Fruit fly (Drosophila melanogaster) whole organism, prepupa: ENCODE measurements around the gene Gr22a.

Experiments
- Blimp-1 ChIP-seq: fragments of 200-800 bp; sonication (Bioruptor generic); optimal IDR thresholded peaks from 3 replicates; lab custom pipeline; 2017; ENCODE audit warnings: missing biosample characterization, missing genetic modification characterization, mild to moderate bottlenecking, moderate library complexity, missing genetic modification reagents
- CG10669 ChIP-seq: fragments of 200-800 bp; sonication (Bioruptor generic); optimal IDR thresholded peaks from 3 replicates; lab custom pipeline; 2018; ENCODE audit warnings: missing biosample characterization, mild to moderate bottlenecking, missing genetic modification characterization, moderate library complexity
- CG11294 ChIP-seq: fragments of 200-800 bp; sonication (Bioruptor generic); IDR thresholded peaks from 2 replicates; pipeline ENCODE4 v1.3.6; 2022; ENCODE audit warnings: missing biosample characterization, missing genetic modification characterization
- CG11762 ChIP-seq: fragments of 200-800 bp; sonication (Bioruptor generic); optimal IDR thresholded peaks from 3 replicates; lab custom pipeline; 2016; ENCODE audit warnings: missing biosample characterization, missing genetic modification characterization; ENCODE audit not compliant: insufficient read depth
- CG11902 ChIP-seq: fragments of 200-800 bp; sonication (Bioruptor generic); optimal IDR thresholded peaks from 3 replicates; lab custom pipeline; 2016; ENCODE audit warnings: missing biosample characterization, missing genetic modification characterization
- CG15336 ChIP-seq: fragments of 200-800 bp; sonication (Bioruptor generic); IDR thresholded peaks from 2 replicates; pipeline ENCODE4 v1.3.6; 2022; ENCODE audit warnings: missing biosample characterization, missing genetic modification characterization
- CG1621 ChIP-seq: fragments of 200-800 bp; sonication (Bioruptor generic); optimal IDR thresholded peaks from 3 replicates; lab custom pipeline; 2018; ENCODE audit warnings: missing biosample characterization, mild to moderate bottlenecking, missing genetic modification characterization
- CG16779 ChIP-seq: fragments of 200-800 bp; sonication (Bioruptor generic); optimal IDR thresholded peaks from 3 replicates; lab custom pipeline; 2017; ENCODE audit warnings: missing biosample characterization, mild to moderate bottlenecking, missing genetic modification characterization
- CG3032 ChIP-seq: fragments of 200-800 bp; optimal IDR thresholded peaks from 2 replicates; lab custom pipeline; 2019; ENCODE audit warnings: missing biosample characterization, mild to moderate bottlenecking, missing genetic modification characterization, moderate library complexity
- CG31627 ChIP-seq: fragments of 200-800 bp; sonication (Bioruptor generic); optimal IDR thresholded peaks from 3 replicates; lab custom pipeline; 2016; ENCODE audit warnings: missing biosample characterization, missing genetic modification characterization
- CG34406 ChIP-seq: fragments of 200-800 bp; sonication (Bioruptor generic); optimal IDR thresholded peaks from 3 replicates; lab custom pipeline; 2016; ENCODE audit warnings: missing biosample characterization, missing genetic modification characterization
- CG3919 ChIP-seq: fragments of 200-800 bp; sonication (Bioruptor generic); optimal IDR thresholded peaks from 3 replicates; lab custom pipeline; 2016; ENCODE audit warnings: missing biosample characterization, missing genetic modification characterization
- CG4318 ChIP-seq: fragments of 200-800 bp; sonication (Bioruptor generic); optimal IDR thresholded peaks from 3 replicates; lab custom pipeline; 2017; ENCODE audit warnings: missing biosample characterization, mild to moderate bottlenecking, missing genetic modification characterization
- CG6163 ChIP-seq: fragments of 200-800 bp; sonication (Bioruptor generic); IDR thresholded peaks from 3 replicates; pipeline ENCODE4 v1.3.6; 2022; ENCODE audit warnings: missing biosample characterization, missing genetic modification characterization
- CG6276 ChIP-seq: fragments of 200-800 bp; sonication (Bioruptor generic); optimal IDR thresholded peaks from 2 replicates; lab custom pipeline; 2017; ENCODE audit warnings: missing biosample characterization, mild to moderate bottlenecking, missing genetic modification characterization
- CG6792 ChIP-seq: fragments of 200-800 bp; sonication (Bioruptor generic); optimal IDR thresholded peaks from 3 replicates; lab custom pipeline; 2016; ENCODE audit warnings: missing biosample characterization, missing genetic modification characterization
- CG6808 ChIP-seq: fragments of 200-800 bp; sonication (Bioruptor generic); optimal IDR thresholded peaks from 3 replicates; lab custom pipeline; 2017; ENCODE audit warnings: missing biosample characterization, missing genetic modification characterization, mild to moderate bottlenecking, moderate library complexity, missing genetic modification reagents
- CG7368 ChIP-seq: fragments of 200-800 bp; sonication (Bioruptor generic); optimal IDR thresholded peaks from 3 replicates; lab custom pipeline; 2016; ENCODE audit warnings: missing biosample characterization, missing genetic modification characterization
- CG8319 ChIP-seq: fragments of 200-800 bp; sonication (Bioruptor generic); optimal IDR thresholded peaks from 3 replicates; lab custom pipeline; 2016; ENCODE audit warnings: missing biosample characterization, missing genetic modification characterization
- CG9139 ChIP-seq: fragments of 200-800 bp; sonication (Bioruptor generic); optimal IDR thresholded peaks from 3 replicates; lab custom pipeline; 2017; ENCODE audit warnings: missing biosample characterization, mild to moderate bottlenecking, missing genetic modification characterization
- Eip78C ChIP-seq: fragments of 200-800 bp; sonication (Bioruptor generic); peaks from one replicate; lab custom pipeline; 2016; ENCODE audit warnings: missing biosample characterization, missing genetic modification characterization
- Ets21C ChIP-seq: fragments of 200-800 bp; sonication (Bioruptor generic); optimal IDR thresholded peaks from 3 replicates; lab custom pipeline; 2016; ENCODE audit warnings: missing biosample characterization, missing genetic modification characterization
- Ets96B ChIP-seq: fragments of 200-800 bp; optimal IDR thresholded peaks from 2 replicates; lab custom pipeline; 2019; ENCODE audit warnings: missing biosample characterization, mild to moderate bottlenecking, missing genetic modification characterization, moderate library complexity
- Hr39 ChIP-seq: fragments of 200-800 bp; sonication (Bioruptor generic); optimal IDR thresholded peaks from 2 replicates; lab custom pipeline; 2016; ENCODE audit warnings: missing biosample characterization, missing genetic modification characterization
- Hr4 ChIP-seq: fragments of 200-800 bp; sonication (Bioruptor generic); optimal IDR thresholded peaks from 3 replicates; lab custom pipeline; 2016; ENCODE audit warnings: missing biosample characterization, missing genetic modification characterization
- Smox ChIP-seq: fragments of 200-800 bp; sonication (Bioruptor generic); optimal IDR thresholded peaks from 3 replicates; lab custom pipeline; 2016; ENCODE audit warnings: missing biosample characterization, missing genetic modification characterization
- Sox102F ChIP-seq: fragments of 200-800 bp; sonication (Bioruptor generic); optimal IDR thresholded peaks from 2 replicates; lab custom pipeline; 2016; ENCODE audit warnings: missing biosample characterization, mild to moderate bottlenecking, missing genetic modification characterization
- Sox14 ChIP-seq: fragments of 200-800 bp; sonication (Bioruptor generic); optimal IDR thresholded peaks from 3 replicates; lab custom pipeline; 2016; ENCODE audit warnings: missing biosample characterization, missing genetic modification characterization
- Sox15 ChIP-seq: fragments of 200-800 bp; sonication (Bioruptor generic); optimal IDR thresholded peaks from 3 replicates; lab custom pipeline; 2016; ENCODE audit warnings: missing biosample characterization, missing genetic modification characterization
- achi ChIP-seq: fragments of 200-800 bp; sonication (Bioruptor generic); optimal IDR thresholded peaks from 3 replicates; lab custom pipeline; 2016; ENCODE audit warnings: missing biosample characterization, missing genetic modification characterization
- acj6 ChIP-seq: fragments of 200-800 bp; sonication (Bioruptor generic); optimal IDR thresholded peaks from 3 replicates; lab custom pipeline; 2016; ENCODE audit warnings: missing biosample characterization, missing genetic modification characterization
- cyc ChIP-seq: fragments of 200-800 bp; sonication (Bioruptor generic); optimal IDR thresholded peaks from 3 replicates; lab custom pipeline; 2016; ENCODE audit warnings: missing biosample characterization, missing genetic modification characterization
- dac ChIP-seq: fragments of 200-800 bp; sonication (Bioruptor generic); optimal IDR thresholded peaks from 2 replicates; lab custom pipeline; 2017; ENCODE audit warnings: missing biosample characterization, mild to moderate bottlenecking, missing genetic modification characterization
- eg ChIP-seq: fragments of 200-800 bp; sonication (Bioruptor generic); IDR thresholded peaks from 3 replicates; pipeline ENCODE4 v1.3.6; 2022; ENCODE audit warnings: missing biosample characterization, missing genetic modification characterization
- fd59A ChIP-seq: fragments of 200-800 bp; sonication (Bioruptor generic); optimal IDR thresholded peaks from 2 replicates; lab custom pipeline; 2017; ENCODE audit warnings: missing biosample characterization, mild to moderate bottlenecking, missing genetic modification characterization, missing genetic modification reagents
- fkh ChIP-seq: fragments of 200-800 bp; sonication (Bioruptor generic); optimal IDR thresholded peaks from 3 replicates; lab custom pipeline; 2017; ENCODE audit warnings: missing biosample characterization, mild to moderate bottlenecking, missing genetic modification characterization, moderate library complexity
- lz ChIP-seq: fragments of 200-800 bp; sonication (Bioruptor generic); optimal IDR thresholded peaks from 3 replicates; lab custom pipeline; 2016; ENCODE audit warnings: missing biosample characterization, missing genetic modification characterization
- net ChIP-seq: fragments of 200-800 bp; sonication (Bioruptor generic); optimal IDR thresholded peaks from 3 replicates; lab custom pipeline; 2016; ENCODE audit warnings: missing biosample characterization, missing genetic modification characterization
- pdm3 ChIP-seq: fragments of 200-800 bp; sonication (Bioruptor generic); optimal IDR thresholded peaks from 3 replicates; lab custom pipeline; 2016; ENCODE audit warnings: missing biosample characterization, missing genetic modification characterization
- salr ChIP-seq, 2 experiments: fragments of 200-800 bp; sonication (Bioruptor generic); optimal IDR thresholded peaks; 3 replicates each; lab custom pipeline; 2016 to 2018; ENCODE audit warnings: missing biosample characterization in 2 of 2, missing genetic modification characterization in 2 of 2, mild to moderate bottlenecking in 1 of 2
- ss ChIP-seq, 2 experiments: fragments of 200-800 bp; sonication (Bioruptor generic); optimal IDR thresholded peaks; 2 replicates in 1 of 2; 3 replicates in 1 of 2; lab custom pipeline; 2017 to 2018; ENCODE audit warnings: mild to moderate bottlenecking in 2 of 2, missing biosample characterization in 2 of 2, missing genetic modification characterization in 2 of 2, moderate library complexity in 1 of 2
- topi ChIP-seq: fragments of 200-800 bp; sonication (Bioruptor generic); optimal IDR thresholded peaks from 3 replicates; lab custom pipeline; 2016; ENCODE audit warnings: missing biosample characterization, missing genetic modification characterization
- vri ChIP-seq: fragments of 200-800 bp; sonication (Bioruptor generic); optimal IDR thresholded peaks from 3 replicates; lab custom pipeline; 2016; ENCODE audit warnings: missing biosample characterization, mild to moderate bottlenecking, missing genetic modification characterization

Gene Gr22a

DNA sequence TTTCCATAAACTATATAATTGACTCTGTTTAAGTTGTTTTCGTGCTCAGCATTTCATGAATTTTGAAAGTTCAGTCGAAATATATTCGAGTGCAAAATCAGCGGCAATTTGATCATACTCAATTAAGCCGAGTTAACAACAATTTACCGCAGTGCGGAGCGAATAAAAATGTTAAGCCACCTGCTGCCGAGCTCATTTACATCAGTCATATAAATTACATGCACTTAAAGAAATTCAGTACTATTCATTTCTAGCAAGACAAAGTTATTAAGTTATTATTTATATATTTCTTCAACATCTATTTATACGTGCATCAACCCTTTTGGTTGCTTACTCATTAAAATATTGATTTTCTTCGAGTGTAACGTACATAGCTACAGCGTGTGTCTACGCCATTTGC lies 37.7 kb upstream of the Gr22a start, which contains the start of gene c-cup:
c-cup (minus strand) TSS at position 101 of the 400 bp plus-strand sequence.
- TF ChIP-seq CG1621 (no peak), net (GFP tag; lab: Kevin White, UChicago) (no peak), Hr39 (no peak), Hr4 (GFP tag; lab: Kevin White, UChicago) (no peak), CG3919 (GFP tag; lab: Kevin White, UChicago) (no peak), CG8319 (GFP tag; lab: Kevin White, UChicago) (no peak), CG34406 (GFP tag; lab: Kevin White, UChicago) (no peak), CG6163 (GFP tag; lab: Robert Waterston, UW) (no peak), CG11902 (GFP tag; lab: Kevin White, UChicago) (no peak), Ets96B (tag; lab: Kevin White, UChicago) (no peak), vri (no peak), CG11762 (no peak), CG11294 (GFP tag; lab: Robert Waterston, UW) (no peak), fd59A (GFP tag; lab: Kevin White, UChicago) (no peak), Smox (GFP tag; lab: Kevin White, UChicago) (no peak), Ets21C (GFP tag; lab: Kevin White, UChicago) (no peak), CG4318 (GFP tag; lab: Kevin White, UChicago) (no peak), CG10669 (GFP tag; lab: Kevin White, UChicago) (no peak), CG15336 (no peak)

DNA sequence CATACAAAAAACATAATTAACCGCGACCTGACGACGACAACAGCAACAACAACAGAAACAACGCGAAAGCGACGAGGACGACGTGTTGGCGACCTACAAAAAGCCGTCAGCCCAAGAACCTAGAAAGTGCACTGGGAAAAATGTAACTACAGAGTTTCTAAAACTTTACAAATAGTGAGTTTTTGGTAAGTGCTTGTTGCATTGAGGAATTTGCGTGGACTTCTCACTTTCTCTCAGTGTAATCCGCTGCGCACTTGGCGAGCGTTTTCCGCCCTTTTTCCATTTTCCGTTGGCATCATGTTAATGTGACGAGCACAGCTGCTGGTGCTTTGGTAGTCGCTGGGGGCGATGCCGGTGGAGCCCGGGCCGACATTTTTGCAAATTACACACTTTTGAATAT lies 33.6 kb upstream of the Gr22a start:
- TF ChIP-seq CG31627 (GFP tag; lab: Kevin White, UChicago) (no peak), Eip78C (GFP tag; lab: Kevin White, UChicago) (no peak), CG7368 (no peak), CG6792 (GFP tag; lab: Kevin White, UChicago) (no peak), Smox (GFP tag; lab: Kevin White, UChicago) (no peak), Blimp-1 (GFP tag; lab: Kevin White, UChicago) (no peak), acj6 (GFP tag; lab: Kevin White, UChicago) (no peak), vri (no peak)

DNA sequence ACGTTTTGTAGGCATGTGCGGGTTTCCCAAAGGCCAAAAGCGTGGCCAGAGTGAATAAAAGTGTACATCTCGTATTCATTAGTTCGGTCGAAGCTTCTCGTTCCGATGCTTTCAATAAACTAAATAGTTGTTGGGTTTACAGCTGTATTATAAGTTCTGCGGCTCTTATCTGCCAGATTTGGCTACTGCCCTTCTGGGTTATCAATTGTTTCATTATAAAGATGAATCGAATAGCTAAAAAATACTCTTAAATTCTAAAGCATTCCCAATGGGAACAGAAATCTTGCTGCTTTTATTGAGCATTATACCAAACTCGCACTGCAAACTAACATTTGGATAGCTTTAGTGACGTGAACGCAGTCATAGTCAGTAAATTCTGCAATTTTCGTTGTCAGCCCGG lies 31.7 kb upstream of the Gr22a start, which contains the start of gene CG31664:
CG31664 (minus strand) TSS at position 101 of the 400 bp plus-strand sequence.
- TF ChIP-seq Sox15 (no peak), Hr39 (no peak), CG7368 (no peak), CG16779 (tag; lab: Kevin White, UChicago) (no peak), CG4318 (GFP tag; lab: Kevin White, UChicago) (no peak), CG31627 (GFP tag; lab: Kevin White, UChicago) (no peak), net (GFP tag; lab: Kevin White, UChicago) (no peak), Ets96B (tag; lab: Kevin White, UChicago) (no peak), CG10669 (GFP tag; lab: Kevin White, UChicago) (no peak), CG1621 (no peak), CG11294 (GFP tag; lab: Robert Waterston, UW) (no peak), dac (GFP tag; lab: Kevin White, UChicago) (no peak), CG8319 (GFP tag; lab: Kevin White, UChicago) (no peak), lz (GFP tag; lab: Kevin White, UChicago) (no peak), CG6808 (no peak), CG9139 (GFP tag; lab: Kevin White, UChicago) (no peak), achi (GFP tag; lab: Kevin White, UChicago) (no peak), topi (no peak), Sox102F (GFP tag; lab: Kevin White, UChicago) (no peak)

DNA sequence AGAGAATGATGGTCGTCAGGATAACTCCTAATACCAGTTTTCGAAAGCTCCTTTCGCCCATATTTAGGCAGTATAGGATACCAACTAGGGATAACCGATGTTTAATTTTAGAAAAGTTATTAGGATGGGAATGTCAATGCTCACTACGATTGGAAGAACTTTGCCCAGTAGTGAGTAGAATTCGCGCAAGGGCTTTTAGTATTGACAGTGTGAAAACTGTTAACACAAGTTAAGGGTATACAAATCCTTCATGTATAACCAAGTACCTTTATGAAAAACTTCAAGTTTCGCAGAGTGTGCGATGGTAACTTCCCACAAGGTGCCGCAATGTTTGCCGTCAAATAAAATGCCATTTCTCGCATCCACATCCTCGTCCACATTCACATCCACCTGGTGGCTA lies 28.5 kb upstream of the Gr22a start, which contains the start of gene CG31933:
CG31933 (minus strand) TSS at position 101 of the 400 bp plus-strand sequence.
- TF ChIP-seq Sox14 (no peak), CG8319 (GFP tag; lab: Kevin White, UChicago) (no peak), CG1621 (no peak), eg (GFP tag; lab: Robert Waterston, UW) (no peak), CG11902 (GFP tag; lab: Kevin White, UChicago) (no peak), CG34406 (GFP tag; lab: Kevin White, UChicago) (no peak), CG6276 (GFP tag; lab: Kevin White, UChicago) (no peak), CG15336 (no peak), ss (GFP tag; optimal IDR thresholded peaks at IDR 0.05; lab: Kevin White, UChicago) (no peak), CG3032 (tag; lab: Kevin White, UChicago) (no peak), fkh (GFP tag; lab: Kevin White, UChicago) (no peak), CG10669 (GFP tag; lab: Kevin White, UChicago) (no peak), CG9139 (GFP tag; lab: Kevin White, UChicago) (no peak), Sox102F (GFP tag; lab: Kevin White, UChicago) (no peak), cyc (GFP tag; lab: Kevin White, UChicago) (no peak), pdm3 (GFP tag; lab: Kevin White, UChicago) (no peak), salr (GFP tag; optimal IDR thresholded peaks at IDR 0.05; lab: Kevin White, UChicago) (no peak), fd59A (GFP tag; lab: Kevin White, UChicago) (no peak), CG7368 (no peak)
